Fruit fly (Drosophila melanogaster): ENCODE results near the gene slou.

Gene slou

dm6 chr3R:21580091-21580490 lies 23.1 kb upstream of the slou start (continued):
- TF ChIP-seq Opbp (GFP tag; IDR thresholded peaks at IDR 0.05; ENCODE audit: partially characterized antibody), result peak; percentile 65; the same call in 2 of the 3 replicates
- TF ChIP-seq wek (GFP tag; optimal IDR thresholded peaks at IDR 0.05), result no peak
- no peak for TF ChIP-seq aop (GFP tag; IDR thresholded peaks at IDR 0.05)
- TF ChIP-seq Eip74EF (GFP tag; optimal IDR thresholded peaks at IDR 0.05), result peak in 1 of 2 experiments; percentile 100
- TF ChIP-seq CG11696 (GFP tag; IDR thresholded peaks at IDR 0.05), result no peak; the same call in 1 of the 2 replicates
- peak; percentile 85 for TF ChIP-seq sens (GFP tag)
- TF ChIP-seq gsb (GFP tag; IDR thresholded peaks at IDR 0.05), result no peak
- TF ChIP-seq br (optimal IDR thresholded peaks at IDR 0.05), result no peak
- no peak for TF ChIP-seq dimm (GFP tag; IDR thresholded peaks at IDR 0.05)
- TF ChIP-seq nom (GFP tag; optimal IDR thresholded peaks at IDR 0.05), result no peak
- peak; percentile 55; the same call in 1 of the 3 replicates for TF ChIP-seq HLH4C (GFP tag; IDR thresholded peaks at IDR 0.05; ENCODE audit: partially characterized antibody)
- no peak for TF ChIP-seq CG33213 (GFP tag; optimal IDR thresholded peaks at IDR 0.05)
- TF ChIP-seq CG10543 (GFP tag; optimal IDR thresholded peaks at IDR 0.05), result no peak
- TF ChIP-seq CG13775 (GFP tag; optimal IDR thresholded peaks at IDR 0.05), result peak; percentile 3
- no peak for TF ChIP-seq az2 (GFP tag; optimal IDR thresholded peaks at IDR 0.05)
- TF ChIP-seq D19A (tag; optimal IDR thresholded peaks at IDR 0.05), result no peak
- no peak for TF ChIP-seq Tbp (GFP tag; optimal IDR thresholded peaks at IDR 0.05)
- no peak for TF ChIP-seq CG11093 (GFP tag; IDR thresholded peaks at IDR 0.05)
- TF ChIP-seq tin (GFP tag; optimal IDR thresholded peaks at IDR 0.05), result peak; percentile 11
- no peak for TF ChIP-seq nau (GFP tag; optimal IDR thresholded peaks at IDR 0.05)
- TF ChIP-seq sob (GFP tag; IDR thresholded peaks at IDR 0.05), result peak; percentile 93
- TF ChIP-seq Dp (GFP tag; optimal IDR thresholded peaks at IDR 0.05), result peak; percentile 34
- TF ChIP-seq chinmo (GFP tag; IDR thresholded peaks at IDR 0.05; ENCODE audit: partially characterized antibody), result peak; percentile 98
- peak; percentile 13 for TF ChIP-seq salm (tag; optimal IDR thresholded peaks at IDR 0.05)
- 0 out of 2 replicates have a peak, but pooled peaks have one; percentile 25 for TF ChIP-seq ttk (GFP tag; IDR thresholded peaks at IDR 0.05)
- peak; percentile 56; the same call in 1 of the 2 replicates for TF ChIP-seq CG11247 (GFP tag; IDR thresholded peaks at IDR 0.05)
- no peak for TF ChIP-seq CG17802 (tag; optimal IDR thresholded peaks at IDR 0.05)
- peak; percentile 76 for TF ChIP-seq Bgb (GFP tag; IDR thresholded peaks at IDR 0.05; ENCODE audit: partially characterized antibody)
- peak; percentile 77 for TF ChIP-seq MBD-R2 (GFP tag; IDR thresholded peaks at IDR 0.05)
- no peak for TF ChIP-seq Doc3 (GFP tag; IDR thresholded peaks at IDR 0.05; ENCODE audit: partially characterized antibody)
- TF ChIP-seq CG6175 (GFP tag; IDR thresholded peaks at IDR 0.05), result no peak
- TF ChIP-seq wdn (GFP tag; IDR thresholded peaks at IDR 0.05), result no peak
- no peak for TF ChIP-seq CG6813 (GFP tag; optimal IDR thresholded peaks at IDR 0.05)
- no peak for TF ChIP-seq Hr51 (GFP tag; optimal IDR thresholded peaks at IDR 0.05)
- no peak for TF ChIP-seq pum (GFP tag; optimal IDR thresholded peaks at IDR 0.05)
- no peak for TF ChIP-seq CG10565 (GFP tag; optimal IDR thresholded peaks at IDR 0.05)
- TF ChIP-seq CG18011 (GFP tag; optimal IDR thresholded peaks at IDR 0.05), result no peak
- TF ChIP-seq CG9817 (tag; optimal IDR thresholded peaks at IDR 0.05), result peak; percentile 42
- peak; percentile 75 for TF ChIP-seq da (GFP tag; optimal IDR thresholded peaks at IDR 0.05)
- TF ChIP-seq grau (tag; optimal IDR thresholded peaks at IDR 0.05), result no peak
- peak; percentile 52 for TF ChIP-seq YL-1 (GFP tag; optimal IDR thresholded peaks at IDR 0.05)
- peak; percentile 0 for TF ChIP-seq ab (GFP tag; optimal IDR thresholded peaks at IDR 0.05)
- peak; percentile 37; the same call in 1 of the 3 replicates for TF ChIP-seq H15 (GFP tag; IDR thresholded peaks at IDR 0.05)
- no peak for TF ChIP-seq Dad (GFP tag; optimal IDR thresholded peaks at IDR 0.05)
- TF ChIP-seq CG10462 (GFP tag; optimal IDR thresholded peaks at IDR 0.05), result no peak
- TF ChIP-seq Stat92E (GFP tag; optimal IDR thresholded peaks at IDR 0.05), result peak in 1 of 3 experiments; percentile 87
- TF ChIP-seq CG6654 (GFP tag; optimal IDR thresholded peaks at IDR 0.05), result no peak
- no peak for TF ChIP-seq odd (GFP tag; optimal IDR thresholded peaks at IDR 0.05)
- TF ChIP-seq tx (GFP tag; optimal IDR thresholded peaks at IDR 0.05), result peak; percentile 34
- TF ChIP-seq CG13296 (GFP tag; optimal IDR thresholded peaks at IDR 0.05), result no peak

Data from whole organism, embryonic.